Worm (Caenorhabditis elegans) whole organism, L4/young adult: ENCODE data around the gene clc-21.

ENCODE experiments used
- dao-5 ChIP-seq: sonication (generic microtip); optimal IDR thresholded peaks from 2 replicates; lab custom pipeline; 2016; ENCODE audit warnings: missing genotype, missing genetic modification characterization, moderate library complexity, missing compliant biosample characterization
- him-1 ChIP-seq: sonication (generic microtip); optimal IDR thresholded peaks from 2 replicates; lab custom pipeline; 2016; ENCODE audit warnings: missing genotype, missing genetic modification reagents, missing genetic modification characterization, missing compliant biosample characterization

ce11 chrV:17458069-17458468 is 41.1 kb downstream of the clc-21 start, which contains the start of gene str-200:
- TF ChIP-seq dao-5 (tag; lab: Kevin White, UChicago) (no peak), him-1 (tag; lab: Kevin White, UChicago) (no peak)
